Fruit fly (Drosophila melanogaster): ENCODE results near the gene CG44774.
A peak's percentile ranks its signal among the peaks of the same experiment; 100 is the strongest.

CG44774 gene

DNA sequence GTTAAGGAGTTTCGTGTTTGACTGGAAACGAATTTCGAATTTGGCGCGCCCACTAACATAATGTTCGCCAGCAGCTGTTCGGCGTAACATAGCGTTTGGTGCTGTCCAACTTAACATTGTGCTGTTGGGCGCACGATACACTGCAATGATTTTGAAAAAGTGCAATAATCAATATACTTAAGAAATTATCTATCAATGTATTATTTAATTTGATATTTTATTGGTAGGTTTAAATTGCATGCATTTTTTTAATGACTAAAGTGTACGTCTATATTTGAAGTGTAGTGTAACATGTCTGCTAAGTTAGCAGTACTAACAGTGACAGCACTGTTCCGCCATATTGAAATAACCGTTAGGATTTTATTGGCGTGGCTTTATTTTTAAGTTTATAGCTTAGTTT, 31.3 kb downstream of the CG44774 start, which contains the start of gene CG6927 (continued):
- peak; percentile 89 for TF ChIP-seq cas (GFP tag; IDR thresholded peaks at IDR 0.05)
- no peak for TF ChIP-seq bbx (GFP tag; IDR thresholded peaks at IDR 0.05; ENCODE audit: partially characterized antibody)
- TF ChIP-seq CG2712 (tag; optimal IDR thresholded peaks at IDR 0.05): peak; percentile 76
- TF ChIP-seq CG4282 (GFP tag; optimal IDR thresholded peaks at IDR 0.05): no peak
- TF ChIP-seq CG14965 (GFP tag; optimal IDR thresholded peaks at IDR 0.05; ENCODE audit: borderline replicate concordance): no peak
- TF ChIP-seq ap (GFP tag; IDR thresholded peaks at IDR 0.05): peak; percentile 93
- TF ChIP-seq Bteb2 (GFP tag; optimal IDR thresholded peaks at IDR 0.05): no peak
- TF ChIP-seq CG6654 (GFP tag; optimal IDR thresholded peaks at IDR 0.05): no peak
- TF ChIP-seq pfk (GFP tag; optimal IDR thresholded peaks at IDR 0.05): no peak
- peak; percentile 90 for TF ChIP-seq CG4730 (GFP tag; IDR thresholded peaks at IDR 0.05)
- TF ChIP-seq CG10543 (GFP tag; optimal IDR thresholded peaks at IDR 0.05): no peak
- TF ChIP-seq ERR (GFP tag; optimal IDR thresholded peaks at IDR 0.05): no peak
- no peak for TF ChIP-seq gcm (GFP tag; optimal IDR thresholded peaks at IDR 0.05)
- peak; percentile 60; the same call in 1 of the 2 replicates for TF ChIP-seq CG10321 (GFP tag; IDR thresholded peaks at IDR 0.05)
- TF ChIP-seq CG12071 (GFP tag; optimal IDR thresholded peaks at IDR 0.05): no peak
- TF ChIP-seq sqz (GFP tag; optimal IDR thresholded peaks at IDR 0.05): no peak
- TF ChIP-seq ems (GFP tag; optimal IDR thresholded peaks at IDR 0.05): no peak
- TF ChIP-seq CG12299 (tag; optimal IDR thresholded peaks at IDR 0.05): peak; percentile 41
- no peak for TF ChIP-seq HLH4C (GFP tag; IDR thresholded peaks at IDR 0.05; ENCODE audit: partially characterized antibody)

DNA sequence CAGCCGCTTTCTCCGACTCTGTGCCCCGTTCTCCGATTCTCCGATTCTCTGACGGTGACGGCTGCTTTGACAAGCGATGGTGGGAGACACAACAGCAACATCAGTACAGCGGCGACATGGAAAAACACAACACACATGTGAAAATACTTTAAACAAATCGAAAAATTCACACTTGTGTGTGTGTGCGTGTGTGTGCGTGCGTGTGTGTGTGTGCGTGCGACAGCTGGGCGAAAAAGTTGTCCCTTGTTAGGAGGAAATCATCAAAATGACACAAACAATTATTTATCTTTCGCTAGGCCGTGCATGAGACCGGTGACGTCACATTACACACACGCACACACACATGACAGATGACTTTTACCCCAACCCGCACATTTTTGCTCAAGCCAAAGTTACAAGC, 41.0 kb downstream of the CG44774 start:
- TF ChIP-seq her (GFP tag; optimal IDR thresholded peaks at IDR 0.05): no peak
- peak; percentile 94 for TF ChIP-seq Hr39 (optimal IDR thresholded peaks at IDR 0.05)
- no peak for TF ChIP-seq CG15601 (tag; optimal IDR thresholded peaks at IDR 0.05)
- no peak for TF ChIP-seq CG11696 (GFP tag; IDR thresholded peaks at IDR 0.05)
- no peak for TF ChIP-seq CG7745 (tag; optimal IDR thresholded peaks at IDR 0.05)
- TF ChIP-seq CG32767 (GFP tag; IDR thresholded peaks at IDR 0.05): no peak
- TF ChIP-seq CG1024 (GFP tag; IDR thresholded peaks at IDR 0.05): no peak

DNA sequence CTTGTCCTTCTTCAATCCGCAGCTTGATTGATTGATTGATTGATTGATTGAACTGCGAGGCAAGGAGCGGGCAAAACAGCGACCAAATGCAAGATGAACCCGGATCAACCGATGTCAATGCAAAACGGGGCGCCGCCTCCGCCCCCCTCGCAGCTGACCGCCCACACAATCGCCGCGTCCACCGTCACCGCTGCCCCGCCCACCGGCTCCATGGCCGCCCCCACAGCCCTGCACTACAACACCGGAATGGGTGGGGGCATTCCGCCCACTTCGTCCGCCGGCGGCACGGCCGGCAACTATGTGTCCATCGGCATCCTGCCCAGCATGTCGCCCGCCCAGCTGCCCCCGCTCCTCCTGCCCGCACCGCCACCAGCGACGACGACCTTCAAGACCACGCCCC, 43.3 kb downstream of the CG44774 start:
- TF ChIP-seq CG31365 (tag; optimal IDR thresholded peaks at IDR 0.05) (no peak), sisA (GFP tag; IDR thresholded peaks at IDR 0.05) (0 out of 2 replicates have a peak, but pooled peaks have one; percentile 8), jigr1 (GFP tag; IDR thresholded peaks at IDR 0.05) (peak; percentile 29; the same call in 1 of the 3 replicates), CG34422 (GFP tag; IDR thresholded peaks at IDR 0.05) (no peak), CG14667 (GFP tag; IDR thresholded peaks at IDR 0.05) (no peak), CG12299 (tag; optimal IDR thresholded peaks at IDR 0.05) (no peak), oc (tag; optimal IDR thresholded peaks at IDR 0.05) (no peak), Dref (GFP tag; IDR thresholded peaks at IDR 0.05) (0 out of 2 replicates have a peak, but pooled peaks have one; percentile 7), CG32772 (GFP tag; IDR thresholded peaks at IDR 0.05) (0 out of 2 replicates have a peak, but pooled peaks have one; percentile 7), CG6854 (GFP tag; optimal IDR thresholded peaks at IDR 0.05) (no peak), CG4404 (GFP tag; IDR thresholded peaks at IDR 0.05) (no peak), CG12219 (GFP tag; optimal IDR thresholded peaks at IDR 0.05) (no peak), Med (GFP tag) (no peak), CG11398 (GFP tag; optimal IDR thresholded peaks at IDR 0.05) (no peak), Hr51 (GFP tag; optimal IDR thresholded peaks at IDR 0.05) (no peak), Hr39 (optimal IDR thresholded peaks at IDR 0.05) (peak; percentile 59)
